Worm (Caenorhabditis elegans) whole organism, L4 larva: Measurements from ENCODE around the gene srh-31.

Experiments
- D1046.2 ChIP-seq: fragments of 200-800 bp; sonication (Bioruptor generic); IDR thresholded peaks from 2 replicates; pipeline ENCODE4 v1.3.6; 2022; ENCODE audit warnings: missing genetic modification characterization, missing compliant biosample characterization
- F44E2.7 ChIP-seq: fragments of 200-800 bp; sonication (Bioruptor generic); IDR thresholded peaks from 2 replicates; pipeline ENCODE4 v2.1.2; 2022; ENCODE audit warnings: missing genetic modification characterization, missing compliant biosample characterization
- T26A8.4 ChIP-seq: fragments of 200-800 bp; sonication (Bioruptor generic); IDR thresholded peaks from 2 replicates; pipeline ENCODE4 v1.3.6; 2022; ENCODE audit warnings: missing genetic modification characterization, missing compliant biosample characterization
- Y48G9A.11 ChIP-seq: fragments of 200-800 bp; sonication (Bioruptor generic); IDR thresholded peaks from 2 replicates; pipeline ENCODE4 v1.3.6; 2022; ENCODE audit warnings: missing genetic modification reagents, missing genetic modification characterization, missing compliant biosample characterization
- Y75B8A.6 ChIP-seq: fragments of 200-800 bp; sonication (Bioruptor generic); IDR thresholded peaks from 2 replicates; pipeline ENCODE4 v1.3.6; 2022; ENCODE audit warnings: missing genetic modification reagents, missing genetic modification characterization, missing compliant biosample characterization
- aha-1 ChIP-seq: fragments of 150-350 bp; peaks from one replicate; lab custom pipeline; 2014; ENCODE audit warnings: missing biosample characterization, missing genetic modification characterization
- ama-1 ChIP-seq: fragments of 150-350 bp; optimal IDR thresholded peaks from 2 replicates; lab custom pipeline; 2014; ENCODE audit warnings: inconsistent platforms, mixed read lengths
- arid-1 ChIP-seq: fragments of 200-800 bp; sonication (Bioruptor generic); conservative IDR thresholded peaks from 2 replicates; pipeline ENCODE4 v1.3.6; 2022; ENCODE audit warnings: missing genetic modification reagents, missing genetic modification characterization, missing compliant biosample characterization
- ceh-20 ChIP-seq: fragments of 200-800 bp; sonication (Bioruptor generic); IDR thresholded peaks from 2 replicates; pipeline ENCODE4 v1.3.6; 2022; ENCODE audit warnings: missing genetic modification reagents, missing genetic modification characterization, missing compliant biosample characterization
- ceh-32 ChIP-seq: sonication (generic microtip); optimal IDR thresholded peaks from 2 replicates; lab custom pipeline; 2016; ENCODE audit warnings: mild to moderate bottlenecking, missing genetic modification characterization, missing compliant biosample characterization; ENCODE audit not compliant: poor library complexity
- ceh-62 ChIP-seq: sonication (generic microtip); optimal IDR thresholded peaks from 2 replicates; lab custom pipeline; 2017; ENCODE audit warnings: missing biosample characterization, missing genetic modification characterization
- ces-1 ChIP-seq: fragments of 150-350 bp; sonication (generic microtip); optimal IDR thresholded peaks from 4 replicates; lab custom pipeline; 2014; ENCODE audit warnings: missing biosample characterization, missing genetic modification reagents, missing genetic modification characterization
- ctbp-1 ChIP-seq: fragments of 200-800 bp; sonication (Bioruptor generic); IDR thresholded peaks from 2 replicates; pipeline ENCODE4 v1.3.6; 2022; ENCODE audit warnings: missing genetic modification reagents, missing genetic modification characterization, missing compliant biosample characterization
- daf-16 ChIP-seq, 3 experiments: sonication (generic microtip); optimal IDR thresholded peaks; 2 replicates each; lab custom pipeline; 2016 to 2017; ENCODE audit warnings: missing genetic modification characterization in 3 of 3, missing genetic modification reagents in 3 of 3, mild to moderate bottlenecking in 2 of 3, missing compliant biosample characterization in 2 of 3, missing biosample characterization in 1 of 3, moderate library complexity in 1 of 3
- daf-19 ChIP-seq: fragments of 200-800 bp; sonication (Bioruptor generic); conservative IDR thresholded peaks from 2 replicates; pipeline ENCODE4 v1.3.6; 2022; ENCODE audit warnings: missing genetic modification characterization, missing compliant biosample characterization
- daf-8 ChIP-seq: fragments of 200-800 bp; sonication (Bioruptor generic); IDR thresholded peaks from 2 replicates; pipeline ENCODE4 v1.3.6; 2022; ENCODE audit warnings: missing genetic modification characterization, missing compliant biosample characterization
- dmd-6 ChIP-seq: fragments of 200-800 bp; sonication (Bioruptor generic); IDR thresholded peaks from 2 replicates; pipeline ENCODE4 v1.3.6; 2022; ENCODE audit warnings: missing genetic modification reagents, missing genetic modification characterization, missing compliant biosample characterization
- dmd-8 ChIP-seq: fragments of 200-800 bp; sonication (Bioruptor generic); IDR thresholded peaks from 2 replicates; pipeline ENCODE4 v1.3.6; 2022; ENCODE audit warnings: missing genetic modification characterization, missing compliant biosample characterization
- duxl-1 ChIP-seq: sonication (generic microtip); optimal IDR thresholded peaks from 2 replicates; lab custom pipeline; 2016; ENCODE audit warnings: mild to moderate bottlenecking, missing genetic modification characterization, moderate library complexity, missing compliant biosample characterization; ENCODE audit not compliant: poor library complexity
- dve-1 ChIP-seq: sonication (generic microtip); optimal IDR thresholded peaks from 2 replicates; lab custom pipeline; 2017; ENCODE audit warnings: antibody characterized with exemption, mild to moderate bottlenecking, missing genetic modification characterization, missing compliant biosample characterization; ENCODE audit not compliant: insufficient read depth
- fos-1 ChIP-seq: fragments of 150-350 bp; optimal IDR thresholded peaks from 2 replicates; lab custom pipeline; 2014; ENCODE audit warnings: missing biosample characterization, missing genetic modification characterization
- hif-1 ChIP-seq, 2 experiments: sonication (generic microtip); optimal IDR thresholded peaks; 2 replicates each; lab custom pipeline; 2016 to 2017; ENCODE audit warnings: missing compliant biosample characterization in 2 of 2, missing genetic modification characterization in 2 of 2, missing genetic modification reagents in 2 of 2, missing genotype in 2 of 2, mild to moderate bottlenecking in 1 of 2
- hlh-11 ChIP-seq: fragments of 200-800 bp; sonication (Bioruptor generic); optimal IDR thresholded peaks from 2 replicates; lab custom pipeline; 2018; ENCODE audit warnings: mild to moderate bottlenecking, missing genetic modification characterization, missing compliant biosample characterization
- lin-1 ChIP-seq: fragments of 200-800 bp; sonication (Bioruptor generic); IDR thresholded peaks from 2 replicates; pipeline ENCODE4 v1.3.6; 2022; ENCODE audit warnings: missing genetic modification reagents, missing genetic modification characterization, missing compliant biosample characterization
- lin-38 ChIP-seq: fragments of 200-800 bp; sonication (Bioruptor generic); IDR thresholded peaks from 2 replicates; pipeline ENCODE4 v1.3.6; 2022; ENCODE audit warnings: missing genetic modification reagents, missing genetic modification characterization, missing compliant biosample characterization
- lir-3 ChIP-seq: sonication (generic microtip); optimal IDR thresholded peaks from 2 replicates; lab custom pipeline; 2016; ENCODE audit warnings: mild to moderate bottlenecking, missing genetic modification characterization, missing compliant biosample characterization
- mdl-1 ChIP-seq, 2 experiments: fragments of 150-350 bp in 1 of 2; sonication (generic microtip) in 1 of 2; optimal IDR thresholded peaks; 2 replicates each; lab custom pipeline; 2014 to 2017; ENCODE audit warnings: missing biosample characterization in 2 of 2, missing genetic modification characterization in 2 of 2
- mes-2 ChIP-seq: sonication (generic microtip); optimal IDR thresholded peaks from 2 replicates; lab custom pipeline; 2016; ENCODE audit warnings: missing genotype, mild to moderate bottlenecking, missing genetic modification characterization, missing compliant biosample characterization; ENCODE audit not compliant: poor library complexity, severe bottlenecking
- nhr-102 ChIP-seq: sonication (generic microtip); optimal IDR thresholded peaks from 2 replicates; lab custom pipeline; 2016; ENCODE audit warnings: mild to moderate bottlenecking, missing genetic modification characterization, moderate library complexity, missing compliant biosample characterization
- nhr-11 ChIP-seq: fragments of 150-350 bp; optimal IDR thresholded peaks from 2 replicates; lab custom pipeline; 2014; ENCODE audit warnings: missing biosample characterization, missing genetic modification characterization
- nhr-28 ChIP-seq: fragments of 150-350 bp; optimal IDR thresholded peaks from 2 replicates; lab custom pipeline; 2014; ENCODE audit warnings: missing biosample characterization, missing genetic modification characterization
- nhr-41 ChIP-seq: fragments of 200-800 bp; sonication (Bioruptor generic); IDR thresholded peaks from 2 replicates; pipeline ENCODE4 v1.3.6; 2022; ENCODE audit warnings: missing genetic modification reagents, missing genetic modification characterization, missing compliant biosample characterization
- nhr-42 ChIP-seq: fragments of 200-800 bp; sonication (Bioruptor generic); IDR thresholded peaks from 2 replicates; pipeline ENCODE4 v1.3.6; 2022; ENCODE audit warnings: missing genetic modification characterization, missing compliant biosample characterization
- nhr-76 ChIP-seq: fragments of 150-350 bp; optimal IDR thresholded peaks from 2 replicates; lab custom pipeline; 2014; ENCODE audit warnings: missing biosample characterization, missing genetic modification characterization
- nhr-77 ChIP-seq: fragments of 150-350 bp; optimal IDR thresholded peaks from 2 replicates; lab custom pipeline; 2014; ENCODE audit warnings: missing biosample characterization, missing genetic modification characterization
- pqm-1 ChIP-seq: sonication (generic microtip); optimal IDR thresholded peaks from 2 replicates; lab custom pipeline; 2017; ENCODE audit warnings: missing biosample characterization, missing genetic modification characterization
- saeg-2 ChIP-seq: fragments of 200-800 bp; sonication (Bioruptor generic); IDR thresholded peaks from 2 replicates; pipeline ENCODE4 v1.3.6; 2022; ENCODE audit warnings: missing genetic modification reagents, missing genetic modification characterization, missing compliant biosample characterization
- sdz-12 ChIP-seq: fragments of 200-800 bp; sonication (Bioruptor generic); optimal IDR thresholded peaks from 2 replicates; lab custom pipeline; 2018; ENCODE audit warnings: mild to moderate bottlenecking, missing genetic modification characterization, missing compliant biosample characterization
- snpc-1.2 ChIP-seq: fragments of 200-800 bp; sonication (Bioruptor generic); IDR thresholded peaks from 2 replicates; pipeline ENCODE4 v1.3.6; 2022; ENCODE audit warnings: missing genetic modification reagents, missing genetic modification characterization, missing compliant biosample characterization
- tag-97 ChIP-seq: fragments of 200-800 bp; sonication (Bioruptor generic); IDR thresholded peaks from 2 replicates; pipeline ENCODE4 v1.3.6; 2022; ENCODE audit warnings: missing genetic modification characterization, missing compliant biosample characterization
- tra-1 ChIP-seq: fragments of 200-800 bp; sonication (Bioruptor generic); IDR thresholded peaks from 2 replicates; pipeline ENCODE4 v1.3.6; 2022; ENCODE audit warnings: missing genetic modification reagents, missing genetic modification characterization, missing compliant biosample characterization
- unc-62 ChIP-seq, 3 experiments: fragments of 150-350 bp in 1 of 3; sonication (generic microtip); optimal IDR thresholded peaks in 2 of 3; peaks in 1 of 3; 1 replicate in 1 of 3; 2 replicates in 2 of 3; lab custom pipeline; 2014 to 2017; ENCODE audit warnings: missing biosample characterization in 3 of 3, missing genetic modification characterization in 3 of 3, missing genetic modification reagents in 3 of 3, missing genotype in 1 of 3
- vab-7 ChIP-seq: fragments of 200-800 bp; sonication (Bioruptor generic); IDR thresholded peaks from 2 replicates; pipeline ENCODE4 v1.3.6; 2022; ENCODE audit warnings: missing genetic modification reagents, missing genetic modification characterization, missing compliant biosample characterization
- zfp-3 ChIP-seq: fragments of 200-800 bp; sonication (Bioruptor generic); conservative IDR thresholded peaks from 2 replicates; pipeline ENCODE4 v1.3.6; 2022; ENCODE audit warnings: missing genetic modification reagents, missing genetic modification characterization, missing compliant biosample characterization
- zip-11 ChIP-seq: fragments of 200-800 bp; sonication (Bioruptor generic); IDR thresholded peaks from 2 replicates; pipeline ENCODE4 v1.3.6; 2022; ENCODE audit warnings: missing genetic modification characterization, missing compliant biosample characterization
- ztf-11 ChIP-seq: fragments of 150-350 bp; optimal IDR thresholded peaks from 2 replicates; lab custom pipeline; 2014; ENCODE audit warnings: missing biosample characterization, missing genetic modification characterization

srh-31 gene

ce11 chrV:17721709-17722108 is 14.6 kb downstream of the srh-31 start (continued):
- TF ChIP-seq arid-1 (GFP tag; lab: Robert Waterston, UW) (no peak), Y48G9A.11 (GFP tag; lab: Robert Waterston, UW) (no peak), D1046.2 (GFP tag; lab: Robert Waterston, UW) (no peak), ztf-11 (tag; lab: Kevin White, UChicago) (no peak), snpc-1.2 (no peak), zip-11 (GFP tag; lab: Robert Waterston, UW) (no peak), nhr-42 (peak; percentile 53; the same call in 1 of the 2 replicates), ceh-32 (tag; lab: Kevin White, UChicago) (no peak), ces-1 (no peak), daf-8 (GFP tag; lab: Robert Waterston, UW) (no peak), saeg-2 (GFP tag; lab: Robert Waterston, UW) (peak; percentile 72; the same call in 1 of the 2 replicates), T26A8.4 (no peak), Y75B8A.6 (no peak), mes-2 (tag; lab: Kevin White, UChicago) (no peak), pqm-1 (tag; lab: Kevin White, UChicago) (peak; percentile 98), hif-1 (tag; optimal IDR thresholded peaks at IDR 0.05; lab: Kevin White, UChicago) (no peak), aha-1 (peak; percentile 85), F44E2.7 (GFP tag; lab: Robert Waterston, UW) (no peak), dmd-6 (peak; percentile 97), ctbp-1 (no peak), zfp-3 (GFP tag; lab: Robert Waterston, UW) (no peak), vab-7 (GFP tag; lab: Robert Waterston, UW) (no peak), ceh-62 (tag; lab: Kevin White, UChicago) (no peak), sdz-12 (GFP tag; lab: Kevin White, UChicago) (no peak), nhr-28 (tag; lab: Kevin White, UChicago) (peak; percentile 90), unc-62 (GFP tag; optimal IDR thresholded peaks at IDR 0.05 in 1 of 2; lab: Kevin White, UChicago) (no peak), unc-62 (tag; optimal IDR thresholded peaks at IDR 0.05; lab: Kevin White, UChicago) (no peak), ceh-20 (GFP tag; lab: Robert Waterston, UW) (peak; percentile 37; the same call in 1 of the 2 replicates), lir-3 (tag; lab: Kevin White, UChicago) (no peak)

ce11 chrV:17722553-17722952 is 15.4 kb downstream of the srh-31 start:
- TF ChIP-seq nhr-41 (GFP tag; lab: Robert Waterston, UW) (no peak), nhr-102 (tag; lab: Kevin White, UChicago) (no peak), daf-19 (GFP tag; lab: Robert Waterston, UW) (no peak), fos-1 (tag; lab: Kevin White, UChicago) (no peak), daf-16 (GFP tag; optimal IDR thresholded peaks at IDR 0.05; lab: Kevin White, UChicago) (no peak), daf-16 (tag; optimal IDR thresholded peaks at IDR 0.05; lab: Kevin White, UChicago) (no peak), lin-38 (GFP tag; lab: Robert Waterston, UW) (0 out of 2 replicates have a peak, but pooled peaks have one; percentile 22), nhr-77 (no peak), nhr-11 (tag; lab: Kevin White, UChicago) (no peak), zfp-3 (GFP tag; lab: Robert Waterston, UW) (no peak)

ce11 chrV:17723142-17723781 is 16.1 kb downstream of the srh-31 start:
- TF ChIP-seq tra-1 (GFP tag; lab: Robert Waterston, UW), result no peak
- TF ChIP-seq ama-1 (lab: Kevin White, UChicago), result no peak
- peak; percentile 36 for TF ChIP-seq nhr-28 (tag; lab: Kevin White, UChicago)
- no peak for TF ChIP-seq duxl-1
- no peak for TF ChIP-seq daf-16 (GFP tag; optimal IDR thresholded peaks at IDR 0.05; lab: Kevin White, UChicago)
- peak; percentile 91 for TF ChIP-seq daf-16 (tag; optimal IDR thresholded peaks at IDR 0.05; lab: Kevin White, UChicago)
- TF ChIP-seq hif-1 (tag; optimal IDR thresholded peaks at IDR 0.05; lab: Kevin White, UChicago), result no peak
- TF ChIP-seq dmd-8 (GFP tag; lab: Robert Waterston, UW), result no peak
- TF ChIP-seq hlh-11 (tag; lab: Kevin White, UChicago), result peak; percentile 29
- no peak for TF ChIP-seq nhr-76 (tag; lab: Kevin White, UChicago)
- TF ChIP-seq nhr-77, result no peak
- TF ChIP-seq Y75B8A.6, result no peak
- no peak for TF ChIP-seq nhr-102 (tag; lab: Kevin White, UChicago)
- no peak for TF ChIP-seq dve-1 (tag; lab: Kevin White, UChicago)
- TF ChIP-seq mes-2 (tag; lab: Kevin White, UChicago), result no peak
- no peak for TF ChIP-seq daf-8 (GFP tag; lab: Robert Waterston, UW)
- no peak for TF ChIP-seq lin-1 (GFP tag; lab: Robert Waterston, UW)
- no peak for TF ChIP-seq tag-97 (GFP tag; lab: Robert Waterston, UW)
- TF ChIP-seq mdl-1 (tag; optimal IDR thresholded peaks at IDR 0.05; lab: Kevin White, UChicago), result no peak
